Worm (Caenorhabditis elegans) whole organism, L4 larva: ENCODE results near the gene R07B1.13.

Source experiments
- F10B5.3 ChIP-seq: sonication (generic microtip); optimal IDR thresholded peaks from 2 replicates; lab custom pipeline; 2016; ENCODE audit warnings: mild to moderate bottlenecking, missing genetic modification characterization, missing compliant biosample characterization
- F26F4.8 ChIP-seq: fragments of 200-800 bp; sonication (Bioruptor generic); conservative IDR thresholded peaks from 2 replicates; pipeline ENCODE4 v1.3.6; 2022; ENCODE audit warnings: missing genetic modification characterization, missing compliant biosample characterization
- F44E2.7 ChIP-seq: fragments of 200-800 bp; sonication (Bioruptor generic); IDR thresholded peaks from 2 replicates; pipeline ENCODE4 v2.1.2; 2022; ENCODE audit warnings: missing genetic modification characterization, missing compliant biosample characterization
- T20F7.1 ChIP-seq: fragments of 200-800 bp; sonication (Bioruptor generic); optimal IDR thresholded peaks from 2 replicates; lab custom pipeline; 2018; ENCODE audit warnings: mild to moderate bottlenecking, missing genetic modification characterization, missing compliant biosample characterization
- ZK337.2 ChIP-seq: fragments of 200-800 bp; sonication (Bioruptor generic); IDR thresholded peaks from 2 replicates; pipeline ENCODE4 v1.3.6; 2022; ENCODE audit warnings: missing genetic modification reagents, missing genetic modification characterization, missing compliant biosample characterization
- ZK546.5 ChIP-seq, 2 experiments: sonication (generic microtip); optimal IDR thresholded peaks; 2 replicates each; lab custom pipeline; 2017; ENCODE audit warnings: missing biosample characterization in 2 of 2, missing genetic modification characterization in 2 of 2
- aly-2 ChIP-seq: sonication (generic microtip); optimal IDR thresholded peaks from 2 replicates; lab custom pipeline; 2018; ENCODE audit warnings: missing biosample characterization, missing genetic modification characterization
- ceh-20 ChIP-seq: fragments of 200-800 bp; sonication (Bioruptor generic); IDR thresholded peaks from 2 replicates; pipeline ENCODE4 v1.3.6; 2022; ENCODE audit warnings: missing genetic modification reagents, missing genetic modification characterization, missing compliant biosample characterization
- ceh-44 ChIP-seq: fragments of 200-800 bp; sonication (Bioruptor generic); IDR thresholded peaks from 2 replicates; pipeline ENCODE4 v1.3.6; 2022; ENCODE audit warnings: missing genetic modification reagents, missing genetic modification characterization, missing compliant biosample characterization
- cey-2 ChIP-seq: sonication (generic microtip); optimal IDR thresholded peaks from 3 replicates; lab custom pipeline; 2017; ENCODE audit warnings: missing genetic modification characterization, mild to moderate bottlenecking, missing compliant biosample characterization, antibody characterized with exemption, borderline replicate concordance; ENCODE audit not compliant: insufficient read depth
- ctbp-1 ChIP-seq: fragments of 200-800 bp; sonication (Bioruptor generic); IDR thresholded peaks from 2 replicates; pipeline ENCODE4 v1.3.6; 2022; ENCODE audit warnings: missing genetic modification reagents, missing genetic modification characterization, missing compliant biosample characterization
- daf-16 ChIP-seq, 3 experiments: sonication (generic microtip); optimal IDR thresholded peaks; 2 replicates each; lab custom pipeline; 2016 to 2017; ENCODE audit warnings: missing genetic modification characterization in 3 of 3, missing genetic modification reagents in 3 of 3, mild to moderate bottlenecking in 2 of 3, missing compliant biosample characterization in 2 of 3, missing biosample characterization in 1 of 3, moderate library complexity in 1 of 3
- daf-19 ChIP-seq: fragments of 200-800 bp; sonication (Bioruptor generic); conservative IDR thresholded peaks from 2 replicates; pipeline ENCODE4 v1.3.6; 2022; ENCODE audit warnings: missing genetic modification characterization, missing compliant biosample characterization
- daf-8 ChIP-seq: fragments of 200-800 bp; sonication (Bioruptor generic); IDR thresholded peaks from 2 replicates; pipeline ENCODE4 v1.3.6; 2022; ENCODE audit warnings: missing genetic modification characterization, missing compliant biosample characterization
- dmd-6 ChIP-seq: fragments of 200-800 bp; sonication (Bioruptor generic); IDR thresholded peaks from 2 replicates; pipeline ENCODE4 v1.3.6; 2022; ENCODE audit warnings: missing genetic modification reagents, missing genetic modification characterization, missing compliant biosample characterization
- dve-1 ChIP-seq: sonication (generic microtip); optimal IDR thresholded peaks from 2 replicates; lab custom pipeline; 2017; ENCODE audit warnings: antibody characterized with exemption, mild to moderate bottlenecking, missing genetic modification characterization, missing compliant biosample characterization; ENCODE audit not compliant: insufficient read depth
- gei-8 ChIP-seq: fragments of 200-800 bp; sonication (Bioruptor generic); optimal IDR thresholded peaks from 2 replicates; lab custom pipeline; 2018; ENCODE audit warnings: mild to moderate bottlenecking, missing genetic modification characterization, missing compliant biosample characterization
- hif-1 ChIP-seq, 2 experiments: sonication (generic microtip); optimal IDR thresholded peaks; 2 replicates each; lab custom pipeline; 2016 to 2017; ENCODE audit warnings: missing compliant biosample characterization in 2 of 2, missing genetic modification characterization in 2 of 2, missing genetic modification reagents in 2 of 2, missing genotype in 2 of 2, mild to moderate bottlenecking in 1 of 2
- hlh-11 ChIP-seq: fragments of 200-800 bp; sonication (Bioruptor generic); optimal IDR thresholded peaks from 2 replicates; lab custom pipeline; 2018; ENCODE audit warnings: mild to moderate bottlenecking, missing genetic modification characterization, missing compliant biosample characterization
- hlh-30 ChIP-seq: sonication (generic microtip); optimal IDR thresholded peaks from 2 replicates; lab custom pipeline; 2017; ENCODE audit warnings: antibody characterized with exemption, mild to moderate bottlenecking, missing genetic modification characterization, missing compliant biosample characterization; ENCODE audit not compliant: insufficient read depth
- lin-1 ChIP-seq: fragments of 200-800 bp; sonication (Bioruptor generic); IDR thresholded peaks from 2 replicates; pipeline ENCODE4 v1.3.6; 2022; ENCODE audit warnings: missing genetic modification reagents, missing genetic modification characterization, missing compliant biosample characterization
- lin-13 ChIP-seq: fragments of 150-350 bp; optimal IDR thresholded peaks from 2 replicates; lab custom pipeline; 2014; ENCODE audit warnings: missing biosample characterization, missing genetic modification reagents, missing genetic modification characterization
- lin-29 ChIP-seq: fragments of 200-800 bp; sonication (Bioruptor generic); IDR thresholded peaks from 2 replicates; pipeline ENCODE4 v1.3.6; 2022; ENCODE audit warnings: missing genetic modification reagents, missing genetic modification characterization, missing compliant biosample characterization
- lin-38 ChIP-seq: fragments of 200-800 bp; sonication (Bioruptor generic); IDR thresholded peaks from 2 replicates; pipeline ENCODE4 v1.3.6; 2022; ENCODE audit warnings: missing genetic modification reagents, missing genetic modification characterization, missing compliant biosample characterization
- mdl-1 ChIP-seq, 2 experiments: fragments of 150-350 bp in 1 of 2; sonication (generic microtip) in 1 of 2; optimal IDR thresholded peaks; 2 replicates each; lab custom pipeline; 2014 to 2017; ENCODE audit warnings: missing biosample characterization in 2 of 2, missing genetic modification characterization in 2 of 2
- mes-2 ChIP-seq: sonication (generic microtip); optimal IDR thresholded peaks from 2 replicates; lab custom pipeline; 2016; ENCODE audit warnings: missing genotype, mild to moderate bottlenecking, missing genetic modification characterization, missing compliant biosample characterization; ENCODE audit not compliant: poor library complexity, severe bottlenecking
- mxl-2 ChIP-seq: fragments of 200-800 bp; sonication (Bioruptor generic); conservative IDR thresholded peaks from 2 replicates; pipeline ENCODE4 v1.3.6; 2022; ENCODE audit warnings: missing genetic modification reagents, missing genetic modification characterization, missing compliant biosample characterization
- mxl-3 ChIP-seq: fragments of 200-800 bp; sonication (Bioruptor generic); optimal IDR thresholded peaks from 2 replicates; lab custom pipeline; 2018; ENCODE audit warnings: mild to moderate bottlenecking, missing genetic modification characterization, missing compliant biosample characterization
- nhr-10 ChIP-seq: fragments of 150-350 bp; optimal IDR thresholded peaks from 2 replicates; lab custom pipeline; 2014; ENCODE audit warnings: missing biosample characterization, missing genetic modification characterization
- nhr-102 ChIP-seq: sonication (generic microtip); optimal IDR thresholded peaks from 2 replicates; lab custom pipeline; 2016; ENCODE audit warnings: mild to moderate bottlenecking, missing genetic modification characterization, moderate library complexity, missing compliant biosample characterization
- nhr-111 ChIP-seq: fragments of 200-800 bp; sonication (Bioruptor generic); optimal IDR thresholded peaks from 2 replicates; lab custom pipeline; 2018; ENCODE audit warnings: mild to moderate bottlenecking, missing genetic modification characterization, missing compliant biosample characterization
- nhr-28 ChIP-seq: fragments of 150-350 bp; optimal IDR thresholded peaks from 2 replicates; lab custom pipeline; 2014; ENCODE audit warnings: missing biosample characterization, missing genetic modification characterization
- nhr-42 ChIP-seq: fragments of 200-800 bp; sonication (Bioruptor generic); IDR thresholded peaks from 2 replicates; pipeline ENCODE4 v1.3.6; 2022; ENCODE audit warnings: missing genetic modification characterization, missing compliant biosample characterization
- nhr-48 ChIP-seq: sonication (generic microtip); optimal IDR thresholded peaks from 2 replicates; lab custom pipeline; 2016; ENCODE audit warnings: mild to moderate bottlenecking, missing genetic modification characterization, missing compliant biosample characterization
- nhr-6 ChIP-seq: fragments of 150-350 bp; optimal IDR thresholded peaks from 2 replicates; lab custom pipeline; 2014; ENCODE audit warnings: missing biosample characterization, missing genetic modification characterization
- nhr-76 ChIP-seq: fragments of 150-350 bp; optimal IDR thresholded peaks from 2 replicates; lab custom pipeline; 2014; ENCODE audit warnings: missing biosample characterization, missing genetic modification characterization
- nhr-77 ChIP-seq: fragments of 150-350 bp; optimal IDR thresholded peaks from 2 replicates; lab custom pipeline; 2014; ENCODE audit warnings: missing biosample characterization, missing genetic modification characterization
- php-3 ChIP-seq: fragments of 200-800 bp; sonication (Bioruptor generic); IDR thresholded peaks from 2 replicates; pipeline ENCODE4 v1.3.6; 2022; ENCODE audit warnings: missing genetic modification reagents, missing genetic modification characterization, missing compliant biosample characterization
- pqm-1 ChIP-seq: sonication (generic microtip); optimal IDR thresholded peaks from 2 replicates; lab custom pipeline; 2017; ENCODE audit warnings: missing biosample characterization, missing genetic modification characterization
- rbr-2 ChIP-seq: sonication (generic microtip); optimal IDR thresholded peaks from 2 replicates; lab custom pipeline; 2016; ENCODE audit warnings: missing genotype, missing genetic modification characterization, missing compliant biosample characterization
- sdz-12 ChIP-seq: fragments of 200-800 bp; sonication (Bioruptor generic); optimal IDR thresholded peaks from 2 replicates; lab custom pipeline; 2018; ENCODE audit warnings: mild to moderate bottlenecking, missing genetic modification characterization, missing compliant biosample characterization
- tra-1 ChIP-seq: fragments of 200-800 bp; sonication (Bioruptor generic); IDR thresholded peaks from 2 replicates; pipeline ENCODE4 v1.3.6; 2022; ENCODE audit warnings: missing genetic modification reagents, missing genetic modification characterization, missing compliant biosample characterization
- unc-39 ChIP-seq: sonication (generic microtip); optimal IDR thresholded peaks from 2 replicates; lab custom pipeline; 2017; ENCODE audit warnings: missing biosample characterization, missing genetic modification characterization
- zag-1 ChIP-seq: fragments of 150-350 bp; optimal IDR thresholded peaks from 2 replicates; lab custom pipeline; 2014; ENCODE audit warnings: missing biosample characterization, missing genetic modification characterization
- zip-11 ChIP-seq: fragments of 200-800 bp; sonication (Bioruptor generic); IDR thresholded peaks from 2 replicates; pipeline ENCODE4 v1.3.6; 2022; ENCODE audit warnings: missing genetic modification characterization, missing compliant biosample characterization
- zip-2 ChIP-seq: fragments of 150-350 bp; optimal IDR thresholded peaks from 2 replicates; lab custom pipeline; 2014; ENCODE audit warnings: missing biosample characterization, missing genetic modification characterization

R07B1.13 gene

DNA sequence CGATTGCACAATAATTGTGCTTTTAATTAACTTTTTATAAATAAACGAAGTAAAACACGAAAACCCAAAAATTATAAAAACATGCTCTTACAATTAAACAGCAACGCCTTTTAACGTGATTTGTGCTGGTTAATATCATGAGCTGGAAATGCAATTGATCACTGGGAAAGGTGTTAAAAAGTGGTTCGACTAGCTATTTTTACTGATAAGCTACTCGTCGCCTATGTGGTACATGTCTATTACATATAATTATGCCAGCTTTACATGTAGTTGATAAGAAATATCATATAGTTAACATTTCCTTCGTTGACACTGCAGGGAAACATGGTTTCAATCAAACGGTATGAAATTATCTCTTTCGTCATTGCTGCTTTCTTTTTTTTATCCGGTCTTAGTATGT is 11.6 kb upstream of the R07B1.13 start, which contains the start of gene scav-5:
Gene scav-5 (plus strand): TSS at position 297 of the 400 bp plus-strand sequence.
- TF ChIP-seq nhr-48 (tag; lab: Kevin White, UChicago), result no peak
- peak; percentile 8 for TF ChIP-seq nhr-6
- no peak for TF ChIP-seq unc-39
- TF ChIP-seq nhr-77 (tag; lab: Kevin White, UChicago), result peak; percentile 17
- peak; percentile 71 for TF ChIP-seq php-3 (GFP tag; lab: Robert Waterston, UW)
- TF ChIP-seq pqm-1, result peak; percentile 91
- peak; percentile 76 for TF ChIP-seq dmd-6
- peak; percentile 67 for TF ChIP-seq hlh-11 (tag; lab: Kevin White, UChicago)
- TF ChIP-seq nhr-76, result no peak
- TF ChIP-seq nhr-28, result peak; percentile 92
- TF ChIP-seq dve-1 (tag; lab: Kevin White, UChicago), result peak; percentile 83
- no peak for TF ChIP-seq daf-16 (GFP tag; optimal IDR thresholded peaks at IDR 0.05; lab: Kevin White, UChicago)
- peak; percentile 74 for TF ChIP-seq daf-16 (tag; optimal IDR thresholded peaks at IDR 0.05; lab: Kevin White, UChicago)
- no peak for TF ChIP-seq rbr-2
- peak; percentile 74; the same call in 1 of the 2 replicates for TF ChIP-seq tra-1 (GFP tag; lab: Robert Waterston, UW)
- TF ChIP-seq ctbp-1 (GFP tag; lab: Robert Waterston, UW), result no peak
- TF ChIP-seq F26F4.8 (GFP tag; lab: Robert Waterston, UW), result no peak
- peak; percentile 2 for TF ChIP-seq hlh-30

DNA sequence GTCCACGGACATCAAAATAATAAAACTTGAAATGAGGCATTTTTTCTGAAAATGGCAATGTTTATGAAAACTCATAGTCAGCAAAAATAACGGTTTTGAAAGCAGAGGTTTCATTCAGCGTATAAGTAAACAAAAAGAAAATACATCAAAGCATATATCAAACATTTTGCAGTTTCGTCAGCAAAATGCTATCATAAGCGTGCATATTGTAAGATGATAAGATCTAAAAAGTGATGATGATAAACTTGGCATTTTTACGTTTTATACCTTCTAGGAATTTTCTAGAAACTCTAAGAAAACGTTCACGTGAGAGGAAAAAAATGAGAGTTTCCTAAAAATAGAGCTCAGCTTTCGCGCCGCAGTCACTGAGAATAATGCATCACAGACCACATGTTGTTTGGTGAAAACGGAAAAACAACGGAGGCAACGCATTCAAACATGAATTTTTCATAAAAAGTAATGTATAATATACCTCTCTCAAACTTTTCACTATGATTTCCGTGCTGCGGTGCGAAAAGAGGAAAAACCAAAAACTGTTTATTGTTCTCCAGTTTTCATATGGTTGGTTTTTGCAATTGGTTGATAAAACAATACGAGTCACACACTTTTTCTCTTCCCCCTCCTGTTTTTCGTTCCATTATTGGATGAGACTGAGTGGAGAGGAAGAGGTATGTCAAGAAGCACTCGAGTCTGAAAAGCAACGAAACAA is 6.6 kb upstream of the R07B1.13 start, which contains the start of the genes gst-36 and R07B1.5:
Gene gst-36 (minus strand): TSS at position 45 of the 709 bp plus-strand sequence.
Gene R07B1.5 (plus strand): TSS at position 665 of the 709 bp plus-strand sequence.
- no peak for TF ChIP-seq rbr-2
- TF ChIP-seq daf-16 (GFP tag; optimal IDR thresholded peaks at IDR 0.05; lab: Kevin White, UChicago), result no peak
- peak; percentile 80 for TF ChIP-seq daf-16 (tag; optimal IDR thresholded peaks at IDR 0.05; lab: Kevin White, UChicago)
- TF ChIP-seq dmd-6, result peak; percentile 15; the same call in 1 of the 2 replicates
- TF ChIP-seq lin-13 (GFP tag; lab: Kevin White, UChicago), result no peak
- TF ChIP-seq nhr-111 (GFP tag; lab: Kevin White, UChicago), result no peak
- peak; percentile 3 for TF ChIP-seq hlh-30
- 0 out of 2 replicates have a peak, but pooled peaks have one; percentile 5 for TF ChIP-seq mxl-2 (GFP tag; lab: Robert Waterston, UW)
- peak; percentile 45 for TF ChIP-seq hlh-11 (tag; lab: Kevin White, UChicago)
- TF ChIP-seq daf-8, result no peak
- no peak for TF ChIP-seq zag-1
- TF ChIP-seq T20F7.1 (GFP tag; lab: Kevin White, UChicago), result no peak
- no peak for TF ChIP-seq ZK337.2 (GFP tag; lab: Robert Waterston, UW)
- no peak for TF ChIP-seq F44E2.7 (GFP tag; lab: Robert Waterston, UW)
- no peak for TF ChIP-seq sdz-12 (GFP tag; lab: Kevin White, UChicago)
- no peak for TF ChIP-seq cey-2 (tag; lab: Kevin White, UChicago)
- TF ChIP-seq nhr-48 (tag; lab: Kevin White, UChicago), result no peak
- TF ChIP-seq zip-11 (GFP tag; lab: Robert Waterston, UW), result no peak
- TF ChIP-seq aly-2, result no peak
- TF ChIP-seq nhr-28, result peak; percentile 52
- no peak for TF ChIP-seq hif-1 (tag; optimal IDR thresholded peaks at IDR 0.05; lab: Kevin White, UChicago)
- TF ChIP-seq mes-2, result no peak
- TF ChIP-seq pqm-1, result peak; percentile 7
- no peak for TF ChIP-seq nhr-6
- no peak for TF ChIP-seq ceh-20
- TF ChIP-seq lin-1 (GFP tag; lab: Robert Waterston, UW), result no peak
- no peak for TF ChIP-seq F10B5.3 (tag; lab: Kevin White, UChicago)
- no peak for TF ChIP-seq mxl-3 (GFP tag; lab: Kevin White, UChicago)
- TF ChIP-seq zip-2, result no peak
- no peak for TF ChIP-seq mdl-1 (tag; optimal IDR thresholded peaks at IDR 0.05; lab: Kevin White, UChicago)
- TF ChIP-seq lin-29, result no peak
- no peak for TF ChIP-seq gei-8 (GFP tag; lab: Kevin White, UChicago)
- no peak for TF ChIP-seq nhr-10 (tag; lab: Kevin White, UChicago)
- TF ChIP-seq php-3 (GFP tag; lab: Robert Waterston, UW), result peak; percentile 29; the same call in 1 of the 2 replicates
- no peak for TF ChIP-seq daf-19 (GFP tag; lab: Robert Waterston, UW)
- no peak for TF ChIP-seq ZK546.5 (tag; optimal IDR thresholded peaks at IDR 0.05; lab: Kevin White, UChicago)
- TF ChIP-seq nhr-42 (GFP tag; lab: Robert Waterston, UW), result no peak
- no peak for TF ChIP-seq ceh-44
- TF ChIP-seq nhr-102 (tag; lab: Kevin White, UChicago), result no peak
- no peak for TF ChIP-seq lin-38 (GFP tag; lab: Robert Waterston, UW)
